Fruit fly (Drosophila melanogaster): ENCODE measurements around the gene B9d2.

The B9d2 gene

DNA sequence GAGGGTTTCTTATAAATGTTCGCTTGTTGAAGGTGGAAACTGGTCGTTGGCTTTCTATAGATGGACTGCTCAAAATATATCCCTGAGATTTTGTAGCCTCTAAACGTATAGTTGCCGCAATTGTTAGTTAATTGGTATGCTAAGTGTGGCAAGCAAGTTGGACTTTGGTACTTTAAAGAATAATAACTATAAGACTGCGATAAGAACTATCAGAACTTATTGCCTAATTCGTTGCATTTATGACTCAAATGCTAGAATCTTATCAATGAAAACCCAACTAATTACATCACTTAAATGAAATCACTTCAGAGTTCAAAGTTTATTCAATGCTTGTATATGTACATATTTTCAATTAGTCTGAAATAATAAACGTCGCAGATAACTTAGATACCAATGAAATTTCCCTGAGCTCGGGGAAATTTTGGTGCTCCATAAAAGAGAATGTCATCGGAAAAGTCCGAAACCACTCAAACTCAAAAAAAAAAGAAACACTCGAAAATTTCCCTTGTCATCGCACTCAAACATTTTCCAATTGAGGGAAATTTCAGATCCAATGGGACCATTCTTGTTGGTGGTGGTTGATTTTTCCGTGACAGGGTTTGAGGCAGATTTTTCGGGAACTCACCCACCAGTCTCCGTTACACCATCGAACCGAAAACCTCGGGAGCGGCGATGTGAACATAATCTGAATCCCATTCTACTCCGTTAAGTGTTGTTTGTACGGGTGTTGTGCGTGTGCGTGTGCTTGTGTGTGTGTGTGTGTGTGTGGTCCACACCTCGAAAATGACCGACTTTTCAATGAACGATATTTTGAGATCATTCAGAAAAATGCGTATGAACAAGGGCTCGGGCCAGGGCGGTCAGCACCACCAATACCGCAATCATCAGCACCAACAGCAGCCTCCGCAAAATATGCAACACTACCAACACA, 39.4 kb downstream of the B9d2 start, which contains the start of gene CG45075:
CG45075 (plus strand) TSS at position 627 of the 931 bp plus-strand sequence.
- TF ChIP-seq Clk (GFP tag; optimal IDR thresholded peaks at IDR 0.05), result no peak
- TF ChIP-seq kay (GFP tag; ENCODE audit: borderline replicate concordance), result peak; percentile 88
- TF ChIP-seq CG14711 (tag; optimal IDR thresholded peaks at IDR 0.05), result no peak

DNA sequence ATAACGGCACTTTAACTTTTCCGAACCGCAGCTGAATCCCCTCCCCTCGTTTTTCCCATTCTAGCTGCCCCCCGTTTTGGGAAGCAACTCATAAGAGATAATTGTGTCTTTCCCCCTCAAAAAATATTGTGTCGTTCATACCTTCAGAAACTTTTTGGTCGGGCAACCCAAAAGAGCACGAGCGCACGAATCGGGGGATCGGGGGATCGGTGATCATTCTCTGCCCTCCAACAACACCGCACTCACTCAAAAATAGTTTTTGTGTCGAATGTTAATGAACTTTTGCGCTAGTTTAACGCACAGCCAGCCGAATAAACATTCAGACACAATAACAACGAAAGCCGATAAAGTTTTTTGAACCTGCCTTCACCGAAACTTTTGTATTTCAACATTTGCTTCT, 40.1 kb downstream of the B9d2 start:
- TF ChIP-seq CG33017 (tag; optimal IDR thresholded peaks at IDR 0.05), result no peak
- no peak for TF ChIP-seq tj (GFP tag; optimal IDR thresholded peaks at IDR 0.05)
- no peak for TF ChIP-seq Hr96 (GFP tag; optimal IDR thresholded peaks at IDR 0.05)
- no peak for TF ChIP-seq pad (GFP tag; optimal IDR thresholded peaks at IDR 0.05)
- TF ChIP-seq CG7045 (GFP tag; optimal IDR thresholded peaks at IDR 0.05), result no peak
- no peak for TF ChIP-seq Crg-1 (GFP tag; optimal IDR thresholded peaks at IDR 0.05)
- TF ChIP-seq bab1 (GFP tag; optimal IDR thresholded peaks at IDR 0.05), result no peak
- no peak for TF ChIP-seq Mnt (GFP tag; optimal IDR thresholded peaks at IDR 0.05)
- no peak for TF ChIP-seq toe (GFP tag; optimal IDR thresholded peaks at IDR 0.05)

DNA sequence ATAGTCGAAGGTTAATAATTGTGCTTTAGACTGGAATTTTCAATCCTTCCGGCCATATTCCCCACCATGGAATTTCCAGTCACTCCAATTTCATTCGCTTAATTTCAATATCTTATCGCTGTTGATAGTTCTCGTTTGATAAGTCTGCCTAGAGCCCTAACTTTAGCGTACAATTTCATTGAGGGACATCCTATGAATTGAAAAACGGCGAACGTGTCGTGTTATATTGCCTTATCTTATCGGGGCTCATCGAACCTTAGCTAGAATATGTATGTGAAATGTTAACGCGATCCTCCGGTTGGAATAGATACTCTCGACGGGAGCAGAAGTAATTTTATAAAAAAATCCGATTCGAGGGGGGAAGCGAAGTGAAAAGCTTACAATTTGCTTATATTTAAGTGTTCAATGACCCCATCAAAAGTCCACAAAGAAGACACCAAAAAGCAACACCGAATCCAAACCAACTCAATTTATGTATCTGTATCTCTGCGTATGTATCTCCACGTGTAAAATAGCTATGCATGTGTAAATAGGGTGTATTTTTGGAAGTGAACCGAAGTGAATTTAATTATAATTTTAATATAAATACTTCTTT, 40.8 kb downstream of the B9d2 start:
- TF ChIP-seq cic (GFP tag; optimal IDR thresholded peaks at IDR 0.05), result peak; percentile 99
- TF ChIP-seq tj (GFP tag; optimal IDR thresholded peaks at IDR 0.05), result no peak

DNA sequence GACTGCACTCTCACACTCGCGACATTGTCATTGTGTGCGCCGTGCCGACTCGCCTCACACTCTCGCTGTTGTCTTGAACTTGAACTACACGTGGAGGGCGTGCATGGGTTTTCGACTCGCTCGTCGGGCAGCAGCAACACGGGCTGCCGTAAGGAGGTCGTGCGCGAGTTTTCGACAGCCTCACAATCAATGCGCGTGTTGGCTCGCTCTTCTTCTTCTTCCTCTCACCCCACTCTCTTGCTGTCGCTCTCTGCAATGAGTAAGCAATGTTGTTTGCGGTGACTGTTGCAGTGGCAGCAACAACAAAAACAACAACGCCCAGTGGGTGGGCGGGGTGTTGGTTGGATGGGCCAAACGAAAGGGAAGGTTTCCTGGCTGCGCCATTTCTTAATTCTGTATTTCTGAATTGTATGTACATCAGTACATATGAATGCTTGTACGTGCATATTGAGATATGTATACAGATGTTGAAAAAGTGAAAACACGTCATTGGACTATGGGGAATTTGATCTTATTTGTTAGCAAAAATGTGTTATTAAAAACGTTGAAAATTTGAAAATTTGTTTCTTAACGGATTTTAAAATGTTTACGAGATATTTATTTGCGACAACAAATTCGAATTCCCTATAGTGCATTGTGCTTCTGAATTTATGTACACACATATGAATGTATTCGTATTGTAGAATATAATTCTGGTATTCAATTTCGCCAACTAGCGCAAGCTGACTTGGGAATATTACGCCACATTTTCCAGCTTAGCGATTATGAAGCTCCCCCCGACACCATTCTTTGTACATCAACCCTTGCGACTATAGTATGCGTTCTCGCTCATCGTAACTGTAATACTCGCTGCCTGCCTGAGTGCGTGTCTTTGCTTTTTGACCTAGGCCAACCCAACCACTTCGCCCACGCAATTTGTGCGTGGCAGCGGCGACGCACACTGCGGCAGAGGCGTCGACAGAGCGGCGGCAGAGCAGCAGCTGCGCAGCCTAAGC, 41.8 kb downstream of the B9d2 start:
- TF ChIP-seq Mnt (GFP tag; optimal IDR thresholded peaks at IDR 0.05), result peak; percentile 99
- peak; percentile 47 for TF ChIP-seq Clk (GFP tag; optimal IDR thresholded peaks at IDR 0.05)
- peak; percentile 66 for TF ChIP-seq CG7101 (tag; optimal IDR thresholded peaks at IDR 0.05)
- TF ChIP-seq cnc (optimal IDR thresholded peaks at IDR 0.05), result peak; percentile 91 to 93
- peak; percentile 99 for TF ChIP-seq cic (GFP tag; optimal IDR thresholded peaks at IDR 0.05)
- TF ChIP-seq Crg-1 (GFP tag; optimal IDR thresholded peaks at IDR 0.05), result peak; percentile 49
- no peak for TF ChIP-seq CG14711 (tag; optimal IDR thresholded peaks at IDR 0.05)
- peak; percentile 100 for TF ChIP-seq kay (GFP tag; ENCODE audit: borderline replicate concordance)
- peak; percentile 85 for TF ChIP-seq tj (GFP tag; optimal IDR thresholded peaks at IDR 0.05)
- peak; percentile 47 for TF ChIP-seq CG7045 (GFP tag; optimal IDR thresholded peaks at IDR 0.05)
- peak; percentile 54 for TF ChIP-seq pad (GFP tag; optimal IDR thresholded peaks at IDR 0.05)
- peak; percentile 19 for TF ChIP-seq CG1620 (GFP tag; optimal IDR thresholded peaks at IDR 0.05)
- TF ChIP-seq CG33017 (tag; optimal IDR thresholded peaks at IDR 0.05), result peak; percentile 48
- TF ChIP-seq CG5204 (GFP tag; optimal IDR thresholded peaks at IDR 0.05), result no peak
- TF ChIP-seq toe (GFP tag; optimal IDR thresholded peaks at IDR 0.05), result no peak
- peak; percentile 79 for TF ChIP-seq bab1 (GFP tag; optimal IDR thresholded peaks at IDR 0.05)
- peak; percentile 63 for TF ChIP-seq ovo (GFP tag; optimal IDR thresholded peaks at IDR 0.05)
- TF ChIP-seq Hr96 (GFP tag; optimal IDR thresholded peaks at IDR 0.05), result peak; percentile 52
- TF ChIP-seq CG11617 (GFP tag; optimal IDR thresholded peaks at IDR 0.05), result peak; percentile 69
- TF ChIP-seq CG12768 (GFP tag; optimal IDR thresholded peaks at IDR 0.05), result peak; percentile 88

DNA sequence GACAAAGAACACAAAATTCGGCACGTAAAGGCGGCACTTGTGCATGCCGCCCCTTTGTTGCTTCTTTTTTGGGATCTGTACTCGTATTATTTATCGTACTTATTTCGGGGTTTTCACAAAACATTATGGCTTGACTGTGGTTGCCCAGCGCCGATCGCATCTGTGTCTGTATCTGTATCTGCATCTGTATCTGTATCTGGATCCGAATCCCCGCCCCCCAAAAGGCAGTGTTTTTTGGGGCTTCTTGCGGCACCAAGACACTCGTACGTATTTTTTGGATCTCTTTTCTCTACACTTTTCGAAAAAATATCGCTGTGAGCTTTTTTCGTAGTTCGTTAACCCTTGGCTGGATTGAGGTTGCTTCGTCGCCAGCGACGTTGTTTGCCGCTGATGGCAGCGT, 42.8 kb downstream of the B9d2 start:
- no peak for TF ChIP-seq kay (GFP tag; ENCODE audit: borderline replicate concordance)
- TF ChIP-seq CG7101 (tag; optimal IDR thresholded peaks at IDR 0.05), result no peak
- TF ChIP-seq tj (GFP tag; optimal IDR thresholded peaks at IDR 0.05), result no peak
- TF ChIP-seq CG7045 (GFP tag; optimal IDR thresholded peaks at IDR 0.05), result no peak
- TF ChIP-seq Mnt (GFP tag; optimal IDR thresholded peaks at IDR 0.05), result no peak
- TF ChIP-seq CG33017 (tag; optimal IDR thresholded peaks at IDR 0.05), result no peak
- no peak for TF ChIP-seq Crg-1 (GFP tag; optimal IDR thresholded peaks at IDR 0.05)
- TF ChIP-seq bab1 (GFP tag; optimal IDR thresholded peaks at IDR 0.05), result no peak
- no peak for TF ChIP-seq Clk (GFP tag; optimal IDR thresholded peaks at IDR 0.05)
- TF ChIP-seq cnc (optimal IDR thresholded peaks at IDR 0.05), result no peak
- TF ChIP-seq ovo (GFP tag; optimal IDR thresholded peaks at IDR 0.05), result no peak

DNA sequence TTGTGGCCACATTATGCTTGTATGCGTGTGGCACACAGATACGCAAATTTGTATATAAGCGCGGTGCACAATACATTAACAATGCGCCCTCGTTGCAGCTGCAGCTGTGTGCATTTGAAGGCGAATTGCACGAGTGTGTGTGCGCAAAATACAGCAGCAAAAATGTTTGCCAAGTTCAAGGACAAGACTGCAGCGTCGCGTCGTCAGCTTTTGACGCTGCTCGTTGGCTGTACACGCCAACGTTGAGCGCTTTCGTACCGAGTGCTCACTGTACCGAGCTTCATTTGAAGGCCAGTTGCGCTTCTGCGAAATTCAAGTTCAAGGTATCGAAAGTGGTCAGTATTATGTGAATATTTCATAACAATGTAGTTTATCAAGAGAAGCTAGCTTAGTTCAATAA, 43.7 kb downstream of the B9d2 start:
- TF ChIP-seq Hr96 (GFP tag; optimal IDR thresholded peaks at IDR 0.05) (no peak), CG12768 (GFP tag; optimal IDR thresholded peaks at IDR 0.05) (peak; percentile 20), CG14711 (tag; optimal IDR thresholded peaks at IDR 0.05) (peak; percentile 8), tj (GFP tag; optimal IDR thresholded peaks at IDR 0.05) (peak; percentile 29)

Measured in whole organism, adult.